Worm (Caenorhabditis elegans): ENCODE measurements around the gene K02C4.3.

K02C4.3 gene

ce11 chrII:8104998-8105397 lies 18.3 kb upstream of the K02C4.3 start, which contains the start of gene sfxn-5:
Gene sfxn-5 (minus strand): TSS chrII:8105052.
- TF ChIP-seq daf-12 (tag; optimal IDR thresholded peaks at IDR 0.05) (no peak), nhr-11 (tag; optimal IDR thresholded peaks at IDR 0.05) (no peak), R02D3.7 (tag; optimal IDR thresholded peaks at IDR 0.05) (no peak), elt-2 (tag; optimal IDR thresholded peaks at IDR 0.05) (peak; percentile 17), nfya-1 (tag; optimal IDR thresholded peaks at IDR 0.05; ENCODE audit: insufficient read depth) (peak; percentile 33)

ce11 chrII:8102041-8102440 lies 15.4 kb upstream of the K02C4.3 start, which contains the start of gene sre-2:
Gene sre-2 (minus strand): TSS chrII:8102141.
- TF ChIP-seq elt-3 (tag; optimal IDR thresholded peaks at IDR 0.05) (no peak), nhr-67 (tag; optimal IDR thresholded peaks at IDR 0.05) (no peak), ztf-11 (tag; optimal IDR thresholded peaks at IDR 0.05) (no peak), R02D3.7 (tag; optimal IDR thresholded peaks at IDR 0.05) (no peak)

- TF ChIP-seq egl-5 (tag; optimal IDR thresholded peaks at IDR 0.05) (no peak), nhr-237 (tag; optimal IDR thresholded peaks at IDR 0.05) (no peak), elt-1 (tag; optimal IDR thresholded peaks at IDR 0.05) (no peak), nhr-28 (tag; optimal IDR thresholded peaks at IDR 0.05) (no peak), ceh-28 (tag; optimal IDR thresholded peaks at IDR 0.05) (no peak), nhr-23 (tag; optimal IDR thresholded peaks at IDR 0.05) (peak; percentile 23), R02D3.7 (tag; optimal IDR thresholded peaks at IDR 0.05) (no peak), snpc-4 (tag; optimal IDR thresholded peaks at IDR 0.05) (no peak), nhr-25 (tag; optimal IDR thresholded peaks at IDR 0.05) (peak; percentile 66), tbx-2 (tag; optimal IDR thresholded peaks at IDR 0.05) (no peak), egl-27 (tag; optimal IDR thresholded peaks at IDR 0.05) (no peak), nhr-77 (tag; optimal IDR thresholded peaks at IDR 0.05) (no peak), skn-1 (tag; optimal IDR thresholded peaks at IDR 0.05) (no peak), daf-12 (tag; optimal IDR thresholded peaks at IDR 0.05) (no peak), mdl-1 (tag; optimal IDR thresholded peaks at IDR 0.05) (no peak)
These were observed 12.6 kb upstream of the K02C4.3 start for ce11 chrII:8099212-8099784.

ce11 chrII:8093914-8094313 lies 7.3 kb upstream of the K02C4.3 start:
- TF ChIP-seq nfya-1 (tag; optimal IDR thresholded peaks at IDR 0.05; ENCODE audit: insufficient read depth) (no peak), nhr-25 (tag; optimal IDR thresholded peaks at IDR 0.05) (peak; percentile 41)

ce11 chrII:8093283-8093682 lies 6.6 kb upstream of the K02C4.3 start:
- TF ChIP-seq sea-2 (GFP tag; optimal IDR thresholded peaks at IDR 0.05) (no peak), egl-5 (tag; optimal IDR thresholded peaks at IDR 0.05) (no peak), skn-1 (tag; optimal IDR thresholded peaks at IDR 0.05) (no peak), fos-1 (tag; optimal IDR thresholded peaks at IDR 0.05) (no peak), egl-27 (tag; optimal IDR thresholded peaks at IDR 0.05) (no peak), jun-1 (tag; optimal IDR thresholded peaks at IDR 0.05) (no peak), daf-12 (tag; optimal IDR thresholded peaks at IDR 0.05) (no peak), eor-1 (tag; optimal IDR thresholded peaks at IDR 0.05) (no peak), lin-39 (tag; optimal IDR thresholded peaks at IDR 0.05) (no peak), nhr-67 (tag; optimal IDR thresholded peaks at IDR 0.05) (no peak), unc-39 (tag; optimal IDR thresholded peaks at IDR 0.05) (no peak), elt-2 (tag; optimal IDR thresholded peaks at IDR 0.05) (no peak)

ce11 chrII:8092537-8092936 lies 5.9 kb upstream of the K02C4.3 start, which contains the start of gene ltd-1:
Gene ltd-1 (minus strand): TSS chrII:8092754.
- no peak for TF ChIP-seq elt-3 (tag; optimal IDR thresholded peaks at IDR 0.05)
- no peak for TF ChIP-seq fkh-2 (tag; optimal IDR thresholded peaks at IDR 0.05)

ce11 chrII:8091528-8091927 lies 4.9 kb upstream of the K02C4.3 start:
- TF ChIP-seq lin-15B (tag; optimal IDR thresholded peaks at IDR 0.05), result peak; percentile 54
- TF ChIP-seq elt-3 (tag; optimal IDR thresholded peaks at IDR 0.05), result peak in 1 of 3 experiments; percentile 43
- peak; percentile 76 for TF ChIP-seq lin-39 (tag; optimal IDR thresholded peaks at IDR 0.05)
- TF ChIP-seq nhr-237 (tag; optimal IDR thresholded peaks at IDR 0.05), result no peak
- TF ChIP-seq nhr-77 (tag; optimal IDR thresholded peaks at IDR 0.05), result no peak
- TF ChIP-seq nhr-11 (tag; optimal IDR thresholded peaks at IDR 0.05), result no peak
- peak; percentile 69 for TF ChIP-seq nfya-1 (tag; optimal IDR thresholded peaks at IDR 0.05; ENCODE audit: insufficient read depth)
- peak; percentile 88 for TF ChIP-seq ama-1 (optimal IDR thresholded peaks at IDR 0.05)
- no peak for TF ChIP-seq unc-39 (tag; optimal IDR thresholded peaks at IDR 0.05)
- peak; percentile 4 for TF ChIP-seq R02D3.7 (tag; optimal IDR thresholded peaks at IDR 0.05)
- no peak for TF ChIP-seq hmg-11 (tag; optimal IDR thresholded peaks at IDR 0.05)
- TF ChIP-seq lsy-12 (tag; optimal IDR thresholded peaks at IDR 0.05), result peak; percentile 31
- TF ChIP-seq egl-27 (tag; optimal IDR thresholded peaks at IDR 0.05), result no peak
- TF ChIP-seq nhr-76 (tag; optimal IDR thresholded peaks at IDR 0.05), result no peak
- no peak for TF ChIP-seq pha-4 (tag; optimal IDR thresholded peaks at IDR 0.05)
- no peak for TF ChIP-seq eor-1 (tag; optimal IDR thresholded peaks at IDR 0.05)
- TF ChIP-seq nhr-43 (tag; optimal IDR thresholded peaks at IDR 0.05; ENCODE audit: poor library complexity, severe bottlenecking), result peak; percentile 67
- peak; percentile 0 for TF ChIP-seq skn-1 (tag; optimal IDR thresholded peaks at IDR 0.05)
- TF ChIP-seq fkh-10 (GFP tag; optimal IDR thresholded peaks at IDR 0.05), result no peak
- TF ChIP-seq nhr-12 (tag; optimal IDR thresholded peaks at IDR 0.05), result no peak
- peak; percentile 41 for TF ChIP-seq nhr-23 (tag; optimal IDR thresholded peaks at IDR 0.05)
- TF ChIP-seq nhr-67 (tag; optimal IDR thresholded peaks at IDR 0.05), result no peak
- peak; percentile 9 for TF ChIP-seq jun-1 (tag; optimal IDR thresholded peaks at IDR 0.05)
- no peak for TF ChIP-seq daf-12 (tag; optimal IDR thresholded peaks at IDR 0.05)
- TF ChIP-seq zag-1 (tag; optimal IDR thresholded peaks at IDR 0.05), result no peak

Measured in whole organism, L3 larva.